Fruit fly (Drosophila melanogaster) whole organism, prepupa: Measurements from ENCODE around the gene CG7829.

Source experiments
- CG11294 ChIP-seq: fragments of 200-800 bp; sonication (Bioruptor generic); IDR thresholded peaks from 2 replicates; pipeline ENCODE4 v1.3.6; 2022; ENCODE audit warnings: missing biosample characterization, missing genetic modification characterization
- CG1621 ChIP-seq: fragments of 200-800 bp; sonication (Bioruptor generic); optimal IDR thresholded peaks from 3 replicates; lab custom pipeline; 2018; ENCODE audit warnings: missing biosample characterization, mild to moderate bottlenecking, missing genetic modification characterization
- CG3919 ChIP-seq: fragments of 200-800 bp; sonication (Bioruptor generic); optimal IDR thresholded peaks from 3 replicates; lab custom pipeline; 2016; ENCODE audit warnings: missing biosample characterization, missing genetic modification characterization
- CG4318 ChIP-seq: fragments of 200-800 bp; sonication (Bioruptor generic); optimal IDR thresholded peaks from 3 replicates; lab custom pipeline; 2017; ENCODE audit warnings: missing biosample characterization, mild to moderate bottlenecking, missing genetic modification characterization
- CG8632 ChIP-seq: fragments of 200-800 bp; sonication (Bioruptor generic); optimal IDR thresholded peaks from 3 replicates; lab custom pipeline; 2016; ENCODE audit warnings: missing biosample characterization, missing genetic modification characterization
- Hr39 ChIP-seq: fragments of 200-800 bp; sonication (Bioruptor generic); optimal IDR thresholded peaks from 2 replicates; lab custom pipeline; 2016; ENCODE audit warnings: missing biosample characterization, missing genetic modification characterization
- Lpt ChIP-seq: fragments of 200-800 bp; sonication (Bioruptor generic); optimal IDR thresholded peaks from 3 replicates; lab custom pipeline; 2016; ENCODE audit warnings: missing biosample characterization, missing genetic modification characterization
- Sox102F ChIP-seq: fragments of 200-800 bp; sonication (Bioruptor generic); optimal IDR thresholded peaks from 2 replicates; lab custom pipeline; 2016; ENCODE audit warnings: missing biosample characterization, mild to moderate bottlenecking, missing genetic modification characterization
- acj6 ChIP-seq: fragments of 200-800 bp; sonication (Bioruptor generic); optimal IDR thresholded peaks from 3 replicates; lab custom pipeline; 2016; ENCODE audit warnings: missing biosample characterization, missing genetic modification characterization
- fd85E ChIP-seq: fragments of 200-800 bp; sonication (Bioruptor generic); optimal IDR thresholded peaks from 3 replicates; lab custom pipeline; 2016; ENCODE audit warnings: missing biosample characterization, missing genetic modification characterization
- lz ChIP-seq: fragments of 200-800 bp; sonication (Bioruptor generic); optimal IDR thresholded peaks from 3 replicates; lab custom pipeline; 2016; ENCODE audit warnings: missing biosample characterization, missing genetic modification characterization
- pdm3 ChIP-seq: fragments of 200-800 bp; sonication (Bioruptor generic); optimal IDR thresholded peaks from 3 replicates; lab custom pipeline; 2016; ENCODE audit warnings: missing biosample characterization, missing genetic modification characterization
- salr ChIP-seq, 2 experiments: fragments of 200-800 bp; sonication (Bioruptor generic); optimal IDR thresholded peaks; 3 replicates each; lab custom pipeline; 2016 to 2018; ENCODE audit warnings: missing biosample characterization in 2 of 2, missing genetic modification characterization in 2 of 2, mild to moderate bottlenecking in 1 of 2
- topi ChIP-seq: fragments of 200-800 bp; sonication (Bioruptor generic); optimal IDR thresholded peaks from 3 replicates; lab custom pipeline; 2016; ENCODE audit warnings: missing biosample characterization, missing genetic modification characterization

DNA sequence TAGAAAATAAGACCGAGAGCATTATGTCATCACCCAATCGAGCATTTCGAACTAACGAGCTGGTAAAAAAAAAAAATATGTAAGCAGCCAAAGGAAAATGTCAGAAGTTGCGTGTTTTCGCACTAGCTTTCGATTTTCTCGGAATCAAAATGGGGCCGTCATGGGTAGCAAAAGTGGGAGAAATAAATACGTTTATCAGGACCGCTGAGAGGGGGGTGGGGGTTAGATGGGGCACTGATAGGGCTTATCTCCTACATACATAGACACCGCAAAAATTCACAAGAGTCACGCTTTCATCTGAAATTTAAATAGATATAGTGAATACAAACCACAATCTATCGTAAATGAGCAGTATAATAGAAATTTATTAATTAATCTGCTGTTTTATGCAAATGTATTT, 40.4 kb downstream of the CG7829 start:
- no peak for TF ChIP-seq fd85E (GFP tag; lab: Kevin White, UChicago)
- TF ChIP-seq Hr39 (GFP tag; lab: Kevin White, UChicago) = no peak
- no peak for TF ChIP-seq CG11294 (GFP tag; lab: Robert Waterston, UW)
- no peak for TF ChIP-seq lz (GFP tag; lab: Kevin White, UChicago)
- TF ChIP-seq acj6 (GFP tag; lab: Kevin White, UChicago) = no peak
- TF ChIP-seq Lpt (GFP tag; lab: Kevin White, UChicago) = no peak
- no peak for TF ChIP-seq Sox102F (GFP tag; lab: Kevin White, UChicago)
- TF ChIP-seq CG1621 (tag; lab: Kevin White, UChicago) = no peak
- no peak for TF ChIP-seq CG4318 (GFP tag; lab: Kevin White, UChicago)
- no peak for TF ChIP-seq salr (GFP tag; optimal IDR thresholded peaks at IDR 0.05; lab: Kevin White, UChicago)
- no peak for TF ChIP-seq pdm3
- no peak for TF ChIP-seq topi
- no peak for TF ChIP-seq CG3919 (GFP tag; lab: Kevin White, UChicago)
- TF ChIP-seq CG8632 (GFP tag; lab: Kevin White, UChicago) = no peak
